Worm (Caenorhabditis elegans): ENCODE results near the gene T12G3.6.

DNA sequence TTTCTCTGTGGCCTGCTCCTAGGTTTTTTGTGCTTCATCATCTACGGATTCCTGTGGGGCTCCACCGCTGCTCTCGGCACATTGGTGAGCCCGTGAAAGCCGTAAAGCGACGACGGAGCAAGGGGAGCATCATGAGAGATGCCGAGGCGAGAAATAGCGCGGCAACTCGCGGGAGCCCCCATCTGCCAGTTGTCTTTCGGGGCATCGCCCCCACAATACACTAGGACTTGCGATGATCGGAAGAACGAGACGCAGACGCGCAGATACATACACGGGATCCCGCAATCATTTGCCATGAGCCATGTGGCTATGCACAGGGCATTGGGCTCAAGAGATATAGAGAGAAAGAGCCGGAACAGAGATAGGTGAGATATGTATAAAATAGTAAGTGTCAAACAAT, 20.7 kb downstream of the T12G3.6 start:
- no peak for TF ChIP-seq nhr-77 (tag; optimal IDR thresholded peaks at IDR 0.05)
- TF ChIP-seq nhr-6 (tag; optimal IDR thresholded peaks at IDR 0.05) = no peak
- TF ChIP-seq elt-3 (tag; optimal IDR thresholded peaks at IDR 0.05) = no peak
- TF ChIP-seq unc-39 (tag; optimal IDR thresholded peaks at IDR 0.05) = no peak
- no peak for TF ChIP-seq zag-1 (tag; optimal IDR thresholded peaks at IDR 0.05)
- no peak for TF ChIP-seq nhr-21 (tag; optimal IDR thresholded peaks at IDR 0.05)

All from whole organism, L2 larva.